Worm (Caenorhabditis elegans): ENCODE data around the gene cah-3.

DNA sequence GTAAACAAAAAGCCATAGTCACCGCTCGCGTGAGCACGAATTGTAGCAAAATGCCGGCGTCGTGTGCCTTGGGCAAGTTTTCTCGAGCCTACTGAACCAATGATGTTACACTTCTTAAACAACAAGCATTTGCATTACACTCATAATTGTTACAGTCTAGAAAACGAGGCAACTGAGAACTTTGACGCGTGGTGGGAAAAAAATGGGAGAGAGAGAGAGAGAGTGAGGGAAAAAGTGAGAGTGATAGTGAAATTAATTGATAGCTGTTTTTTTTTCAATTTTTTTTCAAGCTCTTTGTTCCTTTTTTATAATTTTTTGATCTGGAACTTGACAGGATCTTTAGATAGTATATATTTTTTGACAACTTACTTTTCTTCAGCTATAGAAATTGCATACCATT lies 47.9 kb downstream of the cah-3 start:
- no peak for TF ChIP-seq med-1 (GFP tag; optimal IDR thresholded peaks at IDR 0.05; ENCODE audit: insufficient read depth)
- no peak for TF ChIP-seq flt-1 (GFP tag; IDR thresholded peaks at IDR 0.05)
- TF ChIP-seq ref-1 (GFP tag; conservative IDR thresholded peaks at IDR 0.05), result no peak
- no peak for TF ChIP-seq klf-2 (GFP tag; conservative IDR thresholded peaks at IDR 0.05)
- no peak for TF ChIP-seq tab-1 (GFP tag; IDR thresholded peaks at IDR 0.05)
- no peak for TF ChIP-seq ztf-29 (GFP tag; IDR thresholded peaks at IDR 0.05)

Data from whole organism, midembryonic.